Worm (Caenorhabditis elegans): ENCODE measurements around the gene fzr-1.

- TF ChIP-seq ztf-23 (GFP tag; IDR thresholded peaks at IDR 0.05) (no peak), flt-1 (GFP tag; IDR thresholded peaks at IDR 0.05) (no peak), T22C8.4 (GFP tag; IDR thresholded peaks at IDR 0.05) (no peak), med-1 (GFP tag; optimal IDR thresholded peaks at IDR 0.05; ENCODE audit: insufficient read depth) (no peak), cog-1 (tag; optimal IDR thresholded peaks at IDR 0.05) (no peak), tab-1 (GFP tag; IDR thresholded peaks at IDR 0.05) (no peak), ztf-29 (GFP tag; IDR thresholded peaks at IDR 0.05) (no peak), klf-2 (GFP tag; conservative IDR thresholded peaks at IDR 0.05) (no peak)
These were observed 24.2 kb downstream of the fzr-1 start for ce11 chrII:9619995-9620535.

Measured in whole organism, midembryonic.